Worm (Caenorhabditis elegans) whole organism, L1 larva: Measurements from ENCODE around the gene cutl-1.

Source experiments
- C04F5.9 ChIP-seq: sonication (generic microtip); optimal IDR thresholded peaks from 2 replicates; lab custom pipeline; 2016; ENCODE audit warnings: missing genetic modification characterization, missing compliant biosample characterization
- F16B12.6 ChIP-seq: fragments of 150-350 bp; optimal IDR thresholded peaks from 2 replicates; lab custom pipeline; 2014; ENCODE audit warnings: missing biosample characterization, missing genetic modification characterization
- aha-1 ChIP-seq: fragments of 150-350 bp; optimal IDR thresholded peaks from 2 replicates; lab custom pipeline; 2014; ENCODE audit warnings: missing biosample characterization, missing genetic modification characterization
- aly-2 ChIP-seq: fragments of 150-350 bp; optimal IDR thresholded peaks from 2 replicates; lab custom pipeline; 2014; ENCODE audit warnings: missing biosample characterization, missing genetic modification characterization
- ama-1 ChIP-seq: fragments of 150-350 bp; optimal IDR thresholded peaks from 2 replicates; lab custom pipeline; 2014
- blmp-1 ChIP-seq: fragments of 150-350 bp; optimal IDR thresholded peaks from 2 replicates; lab custom pipeline; 2014; ENCODE audit warnings: missing biosample characterization, missing genetic modification characterization
- ceh-8 ChIP-seq: fragments of 200-800 bp; sonication (Bioruptor generic); optimal IDR thresholded peaks from 2 replicates; lab custom pipeline; 2018; ENCODE audit warnings: mild to moderate bottlenecking, missing genetic modification characterization, moderate library complexity, missing compliant biosample characterization
- ceh-88 ChIP-seq: fragments of 200-800 bp; sonication (Bioruptor generic); IDR thresholded peaks from 2 replicates; pipeline ENCODE4 v1.3.6; 2022; ENCODE audit warnings: missing genetic modification characterization, missing compliant biosample characterization
- ceh-90 ChIP-seq: sonication (generic microtip); optimal IDR thresholded peaks from 2 replicates; lab custom pipeline; 2016; ENCODE audit warnings: missing genetic modification characterization, missing compliant biosample characterization
- dpl-1 ChIP-seq, 3 experiments: fragments of 150-350 bp in 2 of 3; sonication (generic microtip) in 1 of 3; optimal IDR thresholded peaks; 2 replicates each; lab custom pipeline; 2014 to 2017; ENCODE audit warnings: missing biosample characterization in 3 of 3, missing genetic modification characterization in 3 of 3, missing genetic modification reagents in 3 of 3
- elt-3 ChIP-seq, 6 experiments: fragments of 150-350 bp in 1 of 6; sonication (generic microtip); optimal IDR thresholded peaks; 2 replicates each; lab custom pipeline; 2017 to 2018; ENCODE audit warnings: missing biosample characterization in 6 of 6, missing genetic modification characterization in 6 of 6, inconsistent platforms in 1 of 6
- fkh-4 ChIP-seq: sonication (generic microtip); optimal IDR thresholded peaks from 2 replicates; lab custom pipeline; 2016; ENCODE audit warnings: missing compliant biosample characterization, missing genetic modification characterization, borderline replicate concordance
- isw-1 ChIP-seq: fragments of 200-800 bp; sonication (Bioruptor generic); IDR thresholded peaks from 2 replicates; pipeline ENCODE4 v1.3.6; 2022; ENCODE audit warnings: missing genetic modification characterization, missing compliant biosample characterization
- jun-1 ChIP-seq: fragments of 150-350 bp; optimal IDR thresholded peaks from 2 replicates; lab custom pipeline; 2014; ENCODE audit warnings: missing biosample characterization, missing genetic modification reagents, missing genetic modification characterization
- lin-15B ChIP-seq: fragments of 150-350 bp; sonication (generic microtip); optimal IDR thresholded peaks from 3 replicates; lab custom pipeline; 2014; ENCODE audit warnings: missing biosample characterization, missing genetic modification characterization
- lir-3 ChIP-seq: sonication (generic microtip); optimal IDR thresholded peaks from 2 replicates; lab custom pipeline; 2016; ENCODE audit warnings: mild to moderate bottlenecking, missing genetic modification characterization, moderate library complexity, missing compliant biosample characterization; ENCODE audit not compliant: poor library complexity
- mab-9 ChIP-seq: fragments of 200-800 bp; sonication (Bioruptor generic); IDR thresholded peaks from 2 replicates; pipeline ENCODE4 v1.3.6; 2022; ENCODE audit warnings: missing genetic modification reagents, missing genetic modification characterization, missing compliant biosample characterization
- mdl-1 ChIP-seq, 2 experiments: fragments of 150-350 bp; optimal IDR thresholded peaks; 2 replicates each; lab custom pipeline; 2014 to 2017; ENCODE audit warnings: missing biosample characterization in 2 of 2, missing genetic modification characterization in 2 of 2, inconsistent platforms in 1 of 2
- mef-2 ChIP-seq: fragments of 150-350 bp; optimal IDR thresholded peaks from 2 replicates; lab custom pipeline; 2014; ENCODE audit warnings: missing biosample characterization, missing genetic modification characterization
- mep-1 ChIP-seq: fragments of 150-350 bp; optimal IDR thresholded peaks from 2 replicates; lab custom pipeline; 2014; ENCODE audit warnings: missing biosample characterization, missing genetic modification characterization
- nhr-12 ChIP-seq: sonication (generic microtip); optimal IDR thresholded peaks from 2 replicates; lab custom pipeline; 2017; ENCODE audit warnings: missing biosample characterization, missing genetic modification characterization
- nhr-19 ChIP-seq: fragments of 200-800 bp; sonication (Bioruptor generic); conservative IDR thresholded peaks from 2 replicates; pipeline ENCODE4 v1.3.6; 2022; ENCODE audit warnings: missing genetic modification characterization, missing compliant biosample characterization
- nhr-28 ChIP-seq: fragments of 150-350 bp; optimal IDR thresholded peaks from 2 replicates; lab custom pipeline; 2014; ENCODE audit warnings: missing biosample characterization, missing genetic modification characterization
- nhr-77 ChIP-seq: fragments of 150-350 bp; optimal IDR thresholded peaks from 2 replicates; lab custom pipeline; 2014; ENCODE audit warnings: missing biosample characterization, missing genetic modification characterization
- nhr-85 ChIP-seq: sonication (generic microtip); peaks from one replicate; lab custom pipeline; 2016; ENCODE audit warnings: missing genetic modification characterization, inconsistent platforms, missing compliant biosample characterization
- pag-3 ChIP-seq: sonication (generic microtip); optimal IDR thresholded peaks from 2 replicates; lab custom pipeline; 2017; ENCODE audit warnings: missing genetic modification characterization, mild to moderate bottlenecking, missing compliant biosample characterization, antibody characterized with exemption, borderline replicate concordance; ENCODE audit not compliant: insufficient read depth
- rnt-1 ChIP-seq: sonication (generic microtip); optimal IDR thresholded peaks from 2 replicates; lab custom pipeline; 2016; ENCODE audit warnings: mild to moderate bottlenecking, missing genetic modification characterization, moderate library complexity, missing compliant biosample characterization
- skn-1 ChIP-seq: fragments of 150-350 bp; optimal IDR thresholded peaks from 2 replicates; lab custom pipeline; 2014; ENCODE audit warnings: missing biosample characterization, missing genetic modification characterization
- sup-37 ChIP-seq: fragments of 200-800 bp; sonication (Bioruptor generic); optimal IDR thresholded peaks from 2 replicates; lab custom pipeline; 2018; ENCODE audit warnings: mild to moderate bottlenecking, missing genetic modification characterization, missing compliant biosample characterization
- tbx-2 ChIP-seq: sonication (generic microtip); optimal IDR thresholded peaks from 2 replicates; lab custom pipeline; 2016; ENCODE audit warnings: missing genetic modification characterization, missing compliant biosample characterization
- unc-130 ChIP-seq: fragments of 150-350 bp; optimal IDR thresholded peaks from 2 replicates; lab custom pipeline; 2017; ENCODE audit warnings: missing biosample characterization, missing genetic modification characterization, inconsistent platforms
- unc-30 ChIP-seq: sonication (generic microtip); optimal IDR thresholded peaks from 2 replicates; lab custom pipeline; 2017; ENCODE audit warnings: missing biosample characterization, missing genetic modification characterization
- zag-1 ChIP-seq: fragments of 150-350 bp; optimal IDR thresholded peaks from 2 replicates; lab custom pipeline; 2014; ENCODE audit warnings: missing biosample characterization, missing genetic modification characterization
- ztf-4 ChIP-seq: fragments of 150-350 bp; optimal IDR thresholded peaks from 2 replicates; lab custom pipeline; 2014; ENCODE audit warnings: missing biosample characterization, missing genetic modification characterization

The cutl-1 gene

ce11 chrV:13416076-13416475 lies 10.2 kb upstream of the cutl-1 start:
- peak; percentile 17 for TF ChIP-seq ztf-4 (tag; lab: Kevin White, UChicago)
- TF ChIP-seq nhr-77 (tag; lab: Kevin White, UChicago), result no peak

ce11 chrV:13415462-13415861 lies 9.5 kb upstream of the cutl-1 start:
- no peak for TF ChIP-seq ceh-90 (tag; lab: Kevin White, UChicago)
- TF ChIP-seq ceh-8 (GFP tag; lab: Kevin White, UChicago), result peak; percentile 71
- TF ChIP-seq fkh-4 (tag; lab: Kevin White, UChicago), result no peak

ce11 chrV:13414585-13414984 lies 8.7 kb upstream of the cutl-1 start, which contains the start of gene cut-2:
Gene cut-2 (plus strand): TSS chrV:13414949.
- TF ChIP-seq unc-130 (no peak), dpl-1 (GFP tag; optimal IDR thresholded peaks at IDR 0.05; lab: Kevin White, UChicago) (no peak), blmp-1 (tag; lab: Kevin White, UChicago) (peak; percentile 63), nhr-85 (tag; lab: Kevin White, UChicago) (peak; percentile 35)

- no peak for TF ChIP-seq pag-3 (tag; lab: Kevin White, UChicago)
- peak in 2 of 6 experiments; percentile 11 to 42 for TF ChIP-seq elt-3 (tag; optimal IDR thresholded peaks at IDR 0.05; lab: Kevin White, UChicago)
- TF ChIP-seq blmp-1 (tag; lab: Kevin White, UChicago), result peak; percentile 83
- peak; percentile 21 for TF ChIP-seq mep-1
- no peak for TF ChIP-seq mab-9
- no peak for TF ChIP-seq nhr-28 (tag; lab: Kevin White, UChicago)
- no peak for TF ChIP-seq aly-2 (tag; lab: Kevin White, UChicago)
- TF ChIP-seq ceh-88, result no peak
- TF ChIP-seq nhr-19 (GFP tag; lab: Robert Waterston, UW), result no peak
- TF ChIP-seq zag-1 (tag; lab: Kevin White, UChicago), result no peak
- TF ChIP-seq ztf-4 (tag; lab: Kevin White, UChicago), result peak; percentile 19
- TF ChIP-seq lir-3 (tag; lab: Kevin White, UChicago), result no peak
- no peak for TF ChIP-seq nhr-77 (tag; lab: Kevin White, UChicago)
- TF ChIP-seq ama-1 (lab: Kevin White, UChicago), result no peak
- no peak for TF ChIP-seq F16B12.6 (tag; lab: Kevin White, UChicago)
- no peak for TF ChIP-seq tbx-2 (tag; lab: Kevin White, UChicago)
- no peak for TF ChIP-seq aha-1 (tag; lab: Kevin White, UChicago)
Measured at ce11 chrV:13413301-13413700, 7.4 kb upstream of the cutl-1 start.

ce11 chrV:13411992-13412298 lies 6.0 kb upstream of the cutl-1 start:
- peak; percentile 70 for TF ChIP-seq ztf-4 (tag; lab: Kevin White, UChicago)
- no peak for TF ChIP-seq sup-37
- TF ChIP-seq jun-1 (tag; lab: Kevin White, UChicago), result peak; percentile 15
- no peak for TF ChIP-seq blmp-1 (tag; lab: Kevin White, UChicago)

- TF ChIP-seq pag-3 (tag; lab: Kevin White, UChicago) (no peak), mdl-1 (tag; optimal IDR thresholded peaks at IDR 0.05; lab: Kevin White, UChicago) (no peak), lin-15B (tag; lab: Kevin White, UChicago) (no peak), nhr-12 (tag; lab: Kevin White, UChicago) (no peak), fkh-4 (tag; lab: Kevin White, UChicago) (no peak), unc-30 (tag; lab: Kevin White, UChicago) (no peak), mef-2 (no peak), isw-1 (GFP tag; lab: Robert Waterston, UW) (no peak), ztf-4 (tag; lab: Kevin White, UChicago) (no peak), rnt-1 (no peak), skn-1 (tag; lab: Kevin White, UChicago) (no peak), C04F5.9 (tag; lab: Kevin White, UChicago) (no peak)
- TF ChIP-seq, all 84 proteins: peak for 0
Measured at ce11 chrV:13411225-13411991, 5.5 kb upstream of the cutl-1 start.
